Worm (Caenorhabditis elegans) whole organism, L1 larva: ENCODE measurements around the gene W04H10.5.

Experiments used
- Y116A8C.19 ChIP-seq: sonication (generic microtip); optimal IDR thresholded peaks from 2 replicates; lab custom pipeline; 2016; ENCODE audit warnings: missing compliant biosample characterization, missing genetic modification characterization, borderline replicate concordance
- aha-1 ChIP-seq: fragments of 150-350 bp; optimal IDR thresholded peaks from 2 replicates; lab custom pipeline; 2014; ENCODE audit warnings: missing biosample characterization, missing genetic modification characterization
- alr-1 ChIP-seq: fragments of 200-800 bp; sonication (Bioruptor generic); optimal IDR thresholded peaks from 2 replicates; lab custom pipeline; 2018; ENCODE audit warnings: borderline replicate concordance, mild to moderate bottlenecking, missing genetic modification characterization, missing compliant biosample characterization
- aly-2 ChIP-seq: fragments of 150-350 bp; optimal IDR thresholded peaks from 2 replicates; lab custom pipeline; 2014; ENCODE audit warnings: missing biosample characterization, missing genetic modification characterization
- ceh-63 ChIP-seq: fragments of 200-800 bp; sonication (Bioruptor generic); optimal IDR thresholded peaks from 2 replicates; lab custom pipeline; 2018; ENCODE audit warnings: mild to moderate bottlenecking, missing genetic modification characterization, missing compliant biosample characterization
- ceh-8 ChIP-seq: fragments of 200-800 bp; sonication (Bioruptor generic); optimal IDR thresholded peaks from 2 replicates; lab custom pipeline; 2018; ENCODE audit warnings: mild to moderate bottlenecking, missing genetic modification characterization, moderate library complexity, missing compliant biosample characterization
- ceh-82 ChIP-seq, 3 experiments: fragments of 150-350 bp in 1 of 3; sonication (generic microtip) in 2 of 3; optimal IDR thresholded peaks; 2 replicates each; lab custom pipeline; 2014 to 2017; ENCODE audit warnings: missing biosample characterization in 3 of 3, missing genetic modification characterization in 3 of 3
- ceh-88 ChIP-seq: fragments of 200-800 bp; sonication (Bioruptor generic); IDR thresholded peaks from 2 replicates; pipeline ENCODE4 v1.3.6; 2022; ENCODE audit warnings: missing genetic modification characterization, missing compliant biosample characterization
- ces-1 ChIP-seq: fragments of 150-350 bp; optimal IDR thresholded peaks from 2 replicates; lab custom pipeline; 2014; ENCODE audit warnings: missing biosample characterization, missing genetic modification reagents, missing genetic modification characterization
- dpl-1 ChIP-seq, 3 experiments: fragments of 150-350 bp in 2 of 3; sonication (generic microtip) in 1 of 3; optimal IDR thresholded peaks; 2 replicates each; lab custom pipeline; 2014 to 2017; ENCODE audit warnings: missing biosample characterization in 3 of 3, missing genetic modification characterization in 3 of 3, missing genetic modification reagents in 3 of 3
- dsc-1 ChIP-seq: sonication (generic microtip); optimal IDR thresholded peaks from 2 replicates; lab custom pipeline; 2016; ENCODE audit warnings: mild to moderate bottlenecking, missing genetic modification characterization, missing compliant biosample characterization
- efl-1 ChIP-seq, 4 experiments: fragments of 150-350 bp; optimal IDR thresholded peaks in 3 of 4; peaks in 1 of 4; 1 replicate in 1 of 4; 2 replicates in 3 of 4; lab custom pipeline; 2014; ENCODE audit warnings: missing biosample characterization in 2 of 4, missing genetic modification characterization in 2 of 4, missing genetic modification reagents in 2 of 4
- efl-3 ChIP-seq: fragments of 200-800 bp; sonication (Bioruptor generic); optimal IDR thresholded peaks from 2 replicates; lab custom pipeline; 2018; ENCODE audit warnings: mild to moderate bottlenecking, missing genetic modification characterization, missing compliant biosample characterization
- egl-13 ChIP-seq: sonication (generic microtip); optimal IDR thresholded peaks from 2 replicates; lab custom pipeline; 2016; ENCODE audit warnings: missing genotype, missing genetic modification reagents, missing genetic modification characterization, missing compliant biosample characterization
- elt-3 ChIP-seq, 6 experiments: fragments of 150-350 bp in 1 of 6; sonication (generic microtip); optimal IDR thresholded peaks; 2 replicates each; lab custom pipeline; 2017 to 2018; ENCODE audit warnings: missing biosample characterization in 6 of 6, missing genetic modification characterization in 6 of 6, inconsistent platforms in 1 of 6
- ets-5 ChIP-seq: fragments of 200-800 bp; sonication (Bioruptor generic); IDR thresholded peaks from 2 replicates; pipeline ENCODE4 v1.3.6; 2022; ENCODE audit warnings: missing genetic modification characterization, missing compliant biosample characterization
- fkh-4 ChIP-seq: sonication (generic microtip); optimal IDR thresholded peaks from 2 replicates; lab custom pipeline; 2016; ENCODE audit warnings: missing compliant biosample characterization, missing genetic modification characterization, borderline replicate concordance
- isw-1 ChIP-seq: fragments of 200-800 bp; sonication (Bioruptor generic); IDR thresholded peaks from 2 replicates; pipeline ENCODE4 v1.3.6; 2022; ENCODE audit warnings: missing genetic modification characterization, missing compliant biosample characterization
- lin-35 ChIP-seq, 2 experiments: fragments of 150-350 bp; optimal IDR thresholded peaks; 2 replicates each; lab custom pipeline; 2014; ENCODE audit warnings: missing biosample characterization in 2 of 2, missing genetic modification characterization in 2 of 2, missing genetic modification reagents in 2 of 2
- mdl-1 ChIP-seq, 2 experiments: fragments of 150-350 bp; optimal IDR thresholded peaks; 2 replicates each; lab custom pipeline; 2014 to 2017; ENCODE audit warnings: missing biosample characterization in 2 of 2, missing genetic modification characterization in 2 of 2, inconsistent platforms in 1 of 2
- mep-1 ChIP-seq: fragments of 150-350 bp; optimal IDR thresholded peaks from 2 replicates; lab custom pipeline; 2014; ENCODE audit warnings: missing biosample characterization, missing genetic modification characterization
- nhr-19 ChIP-seq: fragments of 200-800 bp; sonication (Bioruptor generic); conservative IDR thresholded peaks from 2 replicates; pipeline ENCODE4 v1.3.6; 2022; ENCODE audit warnings: missing genetic modification characterization, missing compliant biosample characterization
- nhr-20 ChIP-seq: sonication (generic microtip); optimal IDR thresholded peaks from 2 replicates; lab custom pipeline; 2016; ENCODE audit warnings: mild to moderate bottlenecking, missing genetic modification characterization, missing compliant biosample characterization
- nhr-237 ChIP-seq: fragments of 150-350 bp; optimal IDR thresholded peaks from 2 replicates; lab custom pipeline; 2014; ENCODE audit warnings: missing biosample characterization, missing genetic modification characterization
- nhr-77 ChIP-seq: fragments of 150-350 bp; optimal IDR thresholded peaks from 2 replicates; lab custom pipeline; 2014; ENCODE audit warnings: missing biosample characterization, missing genetic modification characterization
- nhr-90 ChIP-seq: sonication (generic microtip); optimal IDR thresholded peaks from 2 replicates; lab custom pipeline; 2016; ENCODE audit warnings: mild to moderate bottlenecking, missing genetic modification characterization, missing compliant biosample characterization; ENCODE audit not compliant: poor library complexity
- pag-3 ChIP-seq: sonication (generic microtip); optimal IDR thresholded peaks from 2 replicates; lab custom pipeline; 2017; ENCODE audit warnings: missing genetic modification characterization, mild to moderate bottlenecking, missing compliant biosample characterization, antibody characterized with exemption, borderline replicate concordance; ENCODE audit not compliant: insufficient read depth
- pqm-1 ChIP-seq: sonication (generic microtip); optimal IDR thresholded peaks from 3 replicates; lab custom pipeline; 2017; ENCODE audit warnings: missing biosample characterization, missing genetic modification characterization
- skn-1 ChIP-seq: fragments of 150-350 bp; optimal IDR thresholded peaks from 2 replicates; lab custom pipeline; 2014; ENCODE audit warnings: missing biosample characterization, missing genetic modification characterization
- snu-23 ChIP-seq: sonication (generic microtip); optimal IDR thresholded peaks from 2 replicates; lab custom pipeline; 2016; ENCODE audit warnings: missing genetic modification characterization, missing compliant biosample characterization
- swsn-7 ChIP-seq: sonication (generic microtip); optimal IDR thresholded peaks from 2 replicates; lab custom pipeline; 2016; ENCODE audit warnings: missing genetic modification characterization, missing compliant biosample characterization
- unc-130 ChIP-seq: fragments of 150-350 bp; optimal IDR thresholded peaks from 2 replicates; lab custom pipeline; 2017; ENCODE audit warnings: missing biosample characterization, missing genetic modification characterization, inconsistent platforms
- unc-62 ChIP-seq: fragments of 150-350 bp; optimal IDR thresholded peaks from 2 replicates; lab custom pipeline; 2014; ENCODE audit warnings: missing biosample characterization, missing genetic modification reagents, missing genetic modification characterization
- unc-86 ChIP-seq: sonication (generic microtip); optimal IDR thresholded peaks from 2 replicates; lab custom pipeline; 2016; ENCODE audit warnings: missing genetic modification characterization, missing compliant biosample characterization
- unc-98 ChIP-seq: fragments of 200-800 bp; sonication (Bioruptor generic); IDR thresholded peaks from 2 replicates; pipeline ENCODE4 v1.3.6; 2022; ENCODE audit warnings: missing genetic modification characterization, missing compliant biosample characterization
- xbp-1 ChIP-seq: sonication (generic microtip); optimal IDR thresholded peaks from 2 replicates; lab custom pipeline; 2016; ENCODE audit warnings: missing genetic modification characterization, missing compliant biosample characterization
- zag-1 ChIP-seq: fragments of 150-350 bp; optimal IDR thresholded peaks from 2 replicates; lab custom pipeline; 2014; ENCODE audit warnings: missing biosample characterization, missing genetic modification characterization
- zip-4 ChIP-seq: fragments of 200-800 bp; sonication (Bioruptor generic); optimal IDR thresholded peaks from 2 replicates; lab custom pipeline; 2018; ENCODE audit warnings: mild to moderate bottlenecking, missing genetic modification characterization, moderate library complexity, missing compliant biosample characterization
- ztf-4 ChIP-seq: fragments of 150-350 bp; optimal IDR thresholded peaks from 2 replicates; lab custom pipeline; 2014; ENCODE audit warnings: missing biosample characterization, missing genetic modification characterization

W04H10.5 gene

ce11 chrII:627205-627604, 21.1 kb downstream of the W04H10.5 start, which contains the start of gene arrd-1:
Gene arrd-1 (plus strand): TSS chrII:627505.
- no peak for TF ChIP-seq efl-1 (optimal IDR thresholded peaks at IDR 0.05; lab: Kevin White, UChicago)
- peak in 1 of 2 experiments; percentile 3 for TF ChIP-seq efl-1 (GFP tag; optimal IDR thresholded peaks at IDR 0.05 in 1 of 2; lab: Kevin White, UChicago)
- no peak for TF ChIP-seq zag-1

DNA sequence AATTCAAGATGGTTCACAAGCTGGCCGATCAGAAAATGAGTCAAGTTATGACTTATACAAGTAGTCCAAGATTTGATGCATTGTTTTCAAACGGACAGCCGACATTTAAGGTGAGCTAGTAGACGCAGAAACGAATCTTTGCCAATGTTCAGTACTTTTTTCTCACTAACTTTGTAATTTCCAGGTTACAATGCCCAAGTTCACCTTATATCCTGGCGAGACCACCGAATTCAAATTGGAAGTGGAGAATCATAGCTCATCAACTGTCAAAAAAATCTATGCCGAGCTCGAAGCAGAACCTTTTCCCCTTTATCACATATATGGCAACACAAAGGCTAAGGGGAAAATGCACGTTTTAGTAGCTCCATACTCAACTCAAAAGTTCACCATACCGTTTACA, 21.8 kb downstream of the W04H10.5 start:
- TF ChIP-seq dsc-1 (tag; lab: Kevin White, UChicago) (no peak), nhr-90 (tag; lab: Kevin White, UChicago) (no peak), unc-62 (GFP tag; lab: Kevin White, UChicago) (no peak), egl-13 (tag; lab: Kevin White, UChicago) (no peak), snu-23 (no peak), efl-3 (no peak), dpl-1 (GFP tag; optimal IDR thresholded peaks at IDR 0.05; lab: Kevin White, UChicago) (no peak), Y116A8C.19 (tag; lab: Kevin White, UChicago) (no peak), ets-5 (GFP tag; lab: Robert Waterston, UW) (no peak), aly-2 (tag; lab: Kevin White, UChicago) (no peak), mep-1 (tag; lab: Kevin White, UChicago) (no peak), unc-98 (GFP tag; lab: Robert Waterston, UW) (no peak), ceh-8 (GFP tag; lab: Kevin White, UChicago) (no peak)
- TF ChIP-seq, all 84 proteins: peak for 0

DNA sequence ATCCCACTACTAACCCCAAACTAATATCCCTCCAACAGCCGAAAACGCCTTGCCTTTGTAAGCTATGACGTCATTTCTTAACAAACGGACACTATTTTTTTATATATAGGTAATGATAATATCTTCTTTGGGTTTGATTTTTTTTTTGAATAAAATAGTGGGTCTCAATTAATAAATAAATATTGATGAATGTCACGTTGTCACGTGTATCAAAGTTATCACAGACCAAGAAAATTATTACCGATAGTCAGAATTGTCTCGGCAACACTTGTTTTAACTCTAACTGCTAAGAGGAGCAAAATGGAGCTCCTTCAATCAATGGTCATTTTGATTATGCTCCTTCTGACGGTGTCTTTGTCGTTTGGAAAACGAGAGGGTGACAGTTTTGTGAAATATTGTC, 27.9 kb downstream of the W04H10.5 start, which contains the start of gene T04B8.1:
Gene T04B8.1, plus strand, starts transcription at position 301 of the 400 bp plus-strand sequence.
- TF ChIP-seq mdl-1 (tag; optimal IDR thresholded peaks at IDR 0.05; lab: Kevin White, UChicago), result no peak
- TF ChIP-seq ceh-82 (tag; optimal IDR thresholded peaks at IDR 0.05; lab: Kevin White, UChicago), result no peak
- no peak for TF ChIP-seq ztf-4 (tag; lab: Kevin White, UChicago)
- no peak for TF ChIP-seq lin-35 (GFP tag; optimal IDR thresholded peaks at IDR 0.05; lab: Kevin White, UChicago)
- TF ChIP-seq unc-86 (tag; lab: Kevin White, UChicago), result no peak
- TF ChIP-seq egl-13 (tag; lab: Kevin White, UChicago), result no peak
- TF ChIP-seq pqm-1 (tag; lab: Kevin White, UChicago), result no peak
- TF ChIP-seq, all 84 proteins: peak for 0

- TF ChIP-seq mep-1 (tag; lab: Kevin White, UChicago), result no peak
Measured at ce11 chrII:639467-639866, 33.3 kb downstream of the W04H10.5 start, which contains the start of gene K07E8.6. Gene K07E8.6 (minus strand): TSS chrII:639567.

DNA sequence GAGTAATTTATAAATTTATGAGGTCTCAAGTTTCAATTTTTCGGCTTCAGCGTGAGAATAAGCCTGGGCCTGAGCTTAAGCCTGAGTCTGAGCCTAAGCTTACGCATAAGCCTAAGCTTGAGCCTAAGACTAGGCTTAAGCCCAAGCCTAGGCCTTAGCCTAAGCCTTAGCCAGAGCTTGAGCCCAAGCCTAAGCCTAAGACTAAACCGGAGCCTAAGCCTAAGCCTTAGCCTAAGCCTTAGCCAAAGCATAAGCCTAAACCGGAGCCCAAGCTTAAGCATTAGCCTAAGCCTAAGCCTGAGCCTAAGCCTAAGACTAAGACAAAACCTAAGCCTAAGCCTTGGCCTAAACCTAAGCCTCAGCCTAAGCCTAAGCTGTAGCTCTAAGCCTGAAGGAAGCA, 37.6 kb downstream of the W04H10.5 start:
- TF ChIP-seq lin-35 (GFP tag; optimal IDR thresholded peaks at IDR 0.05; lab: Kevin White, UChicago) (no peak), aly-2 (tag; lab: Kevin White, UChicago) (no peak), fkh-4 (tag; lab: Kevin White, UChicago) (no peak), ceh-82 (tag; optimal IDR thresholded peaks at IDR 0.05; lab: Kevin White, UChicago) (no peak), pag-3 (no peak), zip-4 (GFP tag; lab: Kevin White, UChicago) (no peak), nhr-237 (tag; lab: Kevin White, UChicago) (no peak), ces-1 (GFP tag; lab: Kevin White, UChicago) (no peak)

- TF ChIP-seq isw-1 (GFP tag; lab: Robert Waterston, UW) (peak; percentile 96), xbp-1 (tag; lab: Kevin White, UChicago) (peak; percentile 28), elt-3 (tag; optimal IDR thresholded peaks at IDR 0.05; lab: Kevin White, UChicago) (peak in 1 of 6 experiments; percentile 5), pqm-1 (tag; lab: Kevin White, UChicago) (no peak), ceh-63 (GFP tag; lab: Kevin White, UChicago) (no peak), nhr-19 (no peak), unc-98 (GFP tag; lab: Robert Waterston, UW) (no peak), nhr-20 (tag; lab: Kevin White, UChicago) (peak; percentile 16), alr-1 (tag; lab: Kevin White, UChicago) (no peak), skn-1 (tag; lab: Kevin White, UChicago) (peak; percentile 5), unc-130 (tag; lab: Kevin White, UChicago) (no peak), ceh-88 (GFP tag; lab: Robert Waterston, UW) (no peak), snu-23 (no peak), dpl-1 (GFP tag; optimal IDR thresholded peaks at IDR 0.05; lab: Kevin White, UChicago) (peak in 2 of 3 experiments; percentile 37 to 47), nhr-77 (tag; lab: Kevin White, UChicago) (no peak), aha-1 (tag; lab: Kevin White, UChicago) (no peak), pag-3 (no peak), swsn-7 (tag; lab: Kevin White, UChicago) (peak; percentile 29), mep-1 (tag; lab: Kevin White, UChicago) (peak; percentile 26)
Measured at ce11 chrII:650321-651005, 44.3 kb downstream of the W04H10.5 start, which contains the start of the genes K07E8.7 and frpr-14. Gene K07E8.7 (minus strand): TSS chrII:650367. Gene frpr-14 (plus strand): TSS chrII:650955.
